Fruit fly (Drosophila melanogaster) whole organism, prepupa: ENCODE results near the gene CG31262.

ENCODE experiments used
- Blimp-1 ChIP-seq: fragments of 200-800 bp; sonication (Bioruptor generic); optimal IDR thresholded peaks from 3 replicates; lab custom pipeline; 2017; ENCODE audit warnings: missing biosample characterization, missing genetic modification characterization, mild to moderate bottlenecking, moderate library complexity, missing genetic modification reagents
- CG10631 ChIP-seq: fragments of 200-800 bp; sonication (Bioruptor generic); optimal IDR thresholded peaks from 2 replicates; lab custom pipeline; 2016; ENCODE audit warnings: missing biosample characterization, missing genetic modification characterization
- CG15336 ChIP-seq: fragments of 200-800 bp; sonication (Bioruptor generic); IDR thresholded peaks from 2 replicates; pipeline ENCODE4 v1.3.6; 2022; ENCODE audit warnings: missing biosample characterization, missing genetic modification characterization
- CG1621 ChIP-seq: fragments of 200-800 bp; sonication (Bioruptor generic); optimal IDR thresholded peaks from 3 replicates; lab custom pipeline; 2018; ENCODE audit warnings: missing biosample characterization, mild to moderate bottlenecking, missing genetic modification characterization
- CG16779 ChIP-seq: fragments of 200-800 bp; sonication (Bioruptor generic); optimal IDR thresholded peaks from 3 replicates; lab custom pipeline; 2017; ENCODE audit warnings: missing biosample characterization, mild to moderate bottlenecking, missing genetic modification characterization
- CG3032 ChIP-seq: fragments of 200-800 bp; optimal IDR thresholded peaks from 2 replicates; lab custom pipeline; 2019; ENCODE audit warnings: missing biosample characterization, mild to moderate bottlenecking, missing genetic modification characterization, moderate library complexity
- CG31627 ChIP-seq: fragments of 200-800 bp; sonication (Bioruptor generic); optimal IDR thresholded peaks from 3 replicates; lab custom pipeline; 2016; ENCODE audit warnings: missing biosample characterization, missing genetic modification characterization
- CG32006 ChIP-seq: fragments of 200-800 bp; sonication (Bioruptor generic); optimal IDR thresholded peaks from 3 replicates; lab custom pipeline; 2017; ENCODE audit warnings: missing biosample characterization, mild to moderate bottlenecking, missing genetic modification characterization
- CG34406 ChIP-seq: fragments of 200-800 bp; sonication (Bioruptor generic); optimal IDR thresholded peaks from 3 replicates; lab custom pipeline; 2016; ENCODE audit warnings: missing biosample characterization, missing genetic modification characterization
- CG3919 ChIP-seq: fragments of 200-800 bp; sonication (Bioruptor generic); optimal IDR thresholded peaks from 3 replicates; lab custom pipeline; 2016; ENCODE audit warnings: missing biosample characterization, missing genetic modification characterization
- CG4318 ChIP-seq: fragments of 200-800 bp; sonication (Bioruptor generic); optimal IDR thresholded peaks from 3 replicates; lab custom pipeline; 2017; ENCODE audit warnings: missing biosample characterization, mild to moderate bottlenecking, missing genetic modification characterization
- CG6163 ChIP-seq: fragments of 200-800 bp; sonication (Bioruptor generic); IDR thresholded peaks from 3 replicates; pipeline ENCODE4 v1.3.6; 2022; ENCODE audit warnings: missing biosample characterization, missing genetic modification characterization
- CG6276 ChIP-seq: fragments of 200-800 bp; sonication (Bioruptor generic); optimal IDR thresholded peaks from 2 replicates; lab custom pipeline; 2017; ENCODE audit warnings: missing biosample characterization, mild to moderate bottlenecking, missing genetic modification characterization
- CG6792 ChIP-seq: fragments of 200-800 bp; sonication (Bioruptor generic); optimal IDR thresholded peaks from 3 replicates; lab custom pipeline; 2016; ENCODE audit warnings: missing biosample characterization, missing genetic modification characterization
- CG6808 ChIP-seq: fragments of 200-800 bp; sonication (Bioruptor generic); optimal IDR thresholded peaks from 3 replicates; lab custom pipeline; 2017; ENCODE audit warnings: missing biosample characterization, missing genetic modification characterization, mild to moderate bottlenecking, moderate library complexity, missing genetic modification reagents
- CG6854 ChIP-seq: fragments of 200-800 bp; sonication (Bioruptor generic); optimal IDR thresholded peaks from 2 replicates; lab custom pipeline; 2017; ENCODE audit warnings: missing biosample characterization, mild to moderate bottlenecking, missing genetic modification characterization
- CG8119 ChIP-seq: fragments of 200-800 bp; sonication (Bioruptor generic); IDR thresholded peaks from 3 replicates; pipeline ENCODE4 v1.3.6; 2022; ENCODE audit warnings: missing biosample characterization, missing genetic modification characterization
- CG8632 ChIP-seq: fragments of 200-800 bp; sonication (Bioruptor generic); optimal IDR thresholded peaks from 3 replicates; lab custom pipeline; 2016; ENCODE audit warnings: missing biosample characterization, missing genetic modification characterization
- CG9139 ChIP-seq: fragments of 200-800 bp; sonication (Bioruptor generic); optimal IDR thresholded peaks from 3 replicates; lab custom pipeline; 2017; ENCODE audit warnings: missing biosample characterization, mild to moderate bottlenecking, missing genetic modification characterization
- Eip75B ChIP-seq: fragments of 200-800 bp; sonication (Bioruptor generic); optimal IDR thresholded peaks from 3 replicates; lab custom pipeline; 2016; ENCODE audit warnings: missing biosample characterization, missing genetic modification characterization
- Eip78C ChIP-seq: fragments of 200-800 bp; sonication (Bioruptor generic); peaks from one replicate; lab custom pipeline; 2016; ENCODE audit warnings: missing biosample characterization, missing genetic modification characterization
- Eip93F ChIP-seq: fragments of 200-800 bp; sonication (Bioruptor generic); optimal IDR thresholded peaks from 2 replicates; lab custom pipeline; 2016; ENCODE audit warnings: missing biosample characterization, mild to moderate bottlenecking, missing genetic modification characterization
- Ets21C ChIP-seq: fragments of 200-800 bp; sonication (Bioruptor generic); optimal IDR thresholded peaks from 3 replicates; lab custom pipeline; 2016; ENCODE audit warnings: missing biosample characterization, missing genetic modification characterization
- Ets96B ChIP-seq: fragments of 200-800 bp; optimal IDR thresholded peaks from 2 replicates; lab custom pipeline; 2019; ENCODE audit warnings: missing biosample characterization, mild to moderate bottlenecking, missing genetic modification characterization, moderate library complexity
- Gug ChIP-seq: fragments of 200-800 bp; sonication (Bioruptor generic); IDR thresholded peaks from 2 replicates; pipeline ENCODE4 v1.3.6; 2022; ENCODE audit warnings: missing biosample characterization, missing genetic modification characterization
- Hr39 ChIP-seq: fragments of 200-800 bp; sonication (Bioruptor generic); optimal IDR thresholded peaks from 2 replicates; lab custom pipeline; 2016; ENCODE audit warnings: missing biosample characterization, missing genetic modification characterization
- Hr4 ChIP-seq: fragments of 200-800 bp; sonication (Bioruptor generic); optimal IDR thresholded peaks from 3 replicates; lab custom pipeline; 2016; ENCODE audit warnings: missing biosample characterization, missing genetic modification characterization
- Met ChIP-seq: fragments of 200-800 bp; sonication (Bioruptor generic); optimal IDR thresholded peaks from 3 replicates; lab custom pipeline; 2016; ENCODE audit warnings: missing biosample characterization, missing genetic modification characterization
- OdsH ChIP-seq: fragments of 200-800 bp; sonication (Bioruptor generic); optimal IDR thresholded peaks from 3 replicates; lab custom pipeline; 2016; ENCODE audit warnings: missing biosample characterization, missing genetic modification characterization
- Smox ChIP-seq: fragments of 200-800 bp; sonication (Bioruptor generic); optimal IDR thresholded peaks from 3 replicates; lab custom pipeline; 2016; ENCODE audit warnings: missing biosample characterization, missing genetic modification characterization
- Sox102F ChIP-seq: fragments of 200-800 bp; sonication (Bioruptor generic); optimal IDR thresholded peaks from 2 replicates; lab custom pipeline; 2016; ENCODE audit warnings: missing biosample characterization, mild to moderate bottlenecking, missing genetic modification characterization
- Sox14 ChIP-seq: fragments of 200-800 bp; sonication (Bioruptor generic); optimal IDR thresholded peaks from 3 replicates; lab custom pipeline; 2016; ENCODE audit warnings: missing biosample characterization, missing genetic modification characterization
- Sox15 ChIP-seq: fragments of 200-800 bp; sonication (Bioruptor generic); optimal IDR thresholded peaks from 3 replicates; lab custom pipeline; 2016; ENCODE audit warnings: missing biosample characterization, missing genetic modification characterization
- achi ChIP-seq: fragments of 200-800 bp; sonication (Bioruptor generic); optimal IDR thresholded peaks from 3 replicates; lab custom pipeline; 2016; ENCODE audit warnings: missing biosample characterization, missing genetic modification characterization
- acj6 ChIP-seq: fragments of 200-800 bp; sonication (Bioruptor generic); optimal IDR thresholded peaks from 3 replicates; lab custom pipeline; 2016; ENCODE audit warnings: missing biosample characterization, missing genetic modification characterization
- cyc ChIP-seq: fragments of 200-800 bp; sonication (Bioruptor generic); optimal IDR thresholded peaks from 3 replicates; lab custom pipeline; 2016; ENCODE audit warnings: missing biosample characterization, missing genetic modification characterization
- eg ChIP-seq: fragments of 200-800 bp; sonication (Bioruptor generic); IDR thresholded peaks from 3 replicates; pipeline ENCODE4 v1.3.6; 2022; ENCODE audit warnings: missing biosample characterization, missing genetic modification characterization
- esn ChIP-seq: fragments of 200-800 bp; sonication (Bioruptor generic); optimal IDR thresholded peaks from 2 replicates; lab custom pipeline; 2016; ENCODE audit warnings: missing biosample characterization, mild to moderate bottlenecking, missing genetic modification characterization, moderate library complexity
- fd59A ChIP-seq: fragments of 200-800 bp; sonication (Bioruptor generic); optimal IDR thresholded peaks from 2 replicates; lab custom pipeline; 2017; ENCODE audit warnings: missing biosample characterization, mild to moderate bottlenecking, missing genetic modification characterization, missing genetic modification reagents
- lz ChIP-seq: fragments of 200-800 bp; sonication (Bioruptor generic); optimal IDR thresholded peaks from 3 replicates; lab custom pipeline; 2016; ENCODE audit warnings: missing biosample characterization, missing genetic modification characterization
- net ChIP-seq: fragments of 200-800 bp; sonication (Bioruptor generic); optimal IDR thresholded peaks from 3 replicates; lab custom pipeline; 2016; ENCODE audit warnings: missing biosample characterization, missing genetic modification characterization
- pdm3 ChIP-seq: fragments of 200-800 bp; sonication (Bioruptor generic); optimal IDR thresholded peaks from 3 replicates; lab custom pipeline; 2016; ENCODE audit warnings: missing biosample characterization, missing genetic modification characterization
- salr ChIP-seq, 2 experiments: fragments of 200-800 bp; sonication (Bioruptor generic); optimal IDR thresholded peaks; 3 replicates each; lab custom pipeline; 2016 to 2018; ENCODE audit warnings: missing biosample characterization in 2 of 2, missing genetic modification characterization in 2 of 2, mild to moderate bottlenecking in 1 of 2
- spab ChIP-seq: fragments of 200-800 bp; sonication (Bioruptor generic); optimal IDR thresholded peaks from 2 replicates; lab custom pipeline; 2017; ENCODE audit warnings: missing biosample characterization, mild to moderate bottlenecking, missing genetic modification characterization, missing genetic modification reagents
- ss ChIP-seq, 2 experiments: fragments of 200-800 bp; sonication (Bioruptor generic); optimal IDR thresholded peaks; 2 replicates in 1 of 2; 3 replicates in 1 of 2; lab custom pipeline; 2017 to 2018; ENCODE audit warnings: mild to moderate bottlenecking in 2 of 2, missing biosample characterization in 2 of 2, missing genetic modification characterization in 2 of 2, moderate library complexity in 1 of 2
- svp ChIP-seq: fragments of 200-800 bp; sonication (Bioruptor generic); peaks from one replicate; lab custom pipeline; 2016; ENCODE audit warnings: missing biosample characterization, missing genetic modification characterization
- topi ChIP-seq: fragments of 200-800 bp; sonication (Bioruptor generic); optimal IDR thresholded peaks from 3 replicates; lab custom pipeline; 2016; ENCODE audit warnings: missing biosample characterization, missing genetic modification characterization
- vri ChIP-seq: fragments of 200-800 bp; sonication (Bioruptor generic); optimal IDR thresholded peaks from 3 replicates; lab custom pipeline; 2016; ENCODE audit warnings: missing biosample characterization, mild to moderate bottlenecking, missing genetic modification characterization

Gene CG31262

DNA sequence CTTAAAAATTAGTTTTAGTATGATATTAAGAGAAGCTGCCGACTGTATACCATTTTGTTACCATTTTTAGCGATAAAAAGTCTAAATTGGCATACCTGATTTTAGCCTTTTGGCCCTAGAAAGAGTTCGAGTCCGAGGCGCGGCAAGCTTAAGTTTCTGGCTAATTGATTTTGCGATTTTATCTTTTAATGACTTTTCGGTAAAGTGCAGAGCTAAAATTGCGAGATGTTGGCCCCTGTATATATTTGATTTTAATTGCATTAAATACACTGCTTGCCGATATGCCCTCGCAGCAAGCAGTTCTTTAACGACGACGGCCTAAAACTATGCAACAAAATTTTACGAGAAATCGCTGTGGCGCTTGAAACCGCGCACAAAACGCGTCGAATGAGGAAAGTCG lies 8.7 kb upstream of the CG31262 start (continued):
- peak; percentile 2 for TF ChIP-seq CG6792 (GFP tag; lab: Kevin White, UChicago)
- TF ChIP-seq CG10631 = peak; percentile 18
- TF ChIP-seq CG6808 (GFP tag; lab: Kevin White, UChicago) = no peak
- no peak for TF ChIP-seq salr (GFP tag; optimal IDR thresholded peaks at IDR 0.05; lab: Kevin White, UChicago)
- peak; percentile 42; the same call in 1 of the 3 replicates for TF ChIP-seq eg (GFP tag; lab: Robert Waterston, UW)
- TF ChIP-seq CG6163 (GFP tag; lab: Robert Waterston, UW) = peak; percentile 61; the same call in 2 of the 3 replicates
- TF ChIP-seq cyc = peak; percentile 41
- TF ChIP-seq acj6 (GFP tag; lab: Kevin White, UChicago) = peak; percentile 58
- no peak for TF ChIP-seq ss (GFP tag; optimal IDR thresholded peaks at IDR 0.05; lab: Kevin White, UChicago)
- no peak for TF ChIP-seq Gug (GFP tag; lab: Robert Waterston, UW)
- no peak for TF ChIP-seq Ets96B (tag; lab: Kevin White, UChicago)
- TF ChIP-seq Sox15 (GFP tag; lab: Kevin White, UChicago) = peak; percentile 13
- TF ChIP-seq pdm3 (GFP tag; lab: Kevin White, UChicago) = peak; percentile 24
- peak; percentile 49 for TF ChIP-seq CG31627 (GFP tag; lab: Kevin White, UChicago)
- no peak for TF ChIP-seq esn
- TF ChIP-seq Eip93F (GFP tag; lab: Kevin White, UChicago) = no peak
- TF ChIP-seq lz (GFP tag; lab: Kevin White, UChicago) = peak; percentile 27
- TF ChIP-seq CG16779 = no peak

DNA sequence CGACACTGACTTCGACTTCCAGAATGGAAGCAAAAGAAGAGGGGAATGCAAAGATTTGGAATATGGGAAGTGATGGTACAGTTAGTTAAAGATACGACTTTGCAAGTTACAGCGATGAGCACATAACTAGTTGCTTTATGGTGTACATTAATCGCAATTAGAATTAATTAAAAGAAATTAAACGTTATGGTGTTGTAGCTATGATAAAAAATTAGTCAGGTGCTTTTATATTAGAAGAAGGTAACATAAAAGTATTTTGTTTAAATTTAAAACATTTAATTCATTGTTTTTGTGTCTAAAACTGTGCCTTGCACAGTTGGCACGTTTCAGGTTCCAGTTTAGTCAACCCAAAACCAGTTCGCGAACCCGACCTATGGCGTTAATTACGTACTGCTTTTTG lies 2.9 kb downstream of the CG31262 start:
- TF ChIP-seq CG10631 (peak; percentile 20), Ets96B (tag; lab: Kevin White, UChicago) (peak; percentile 28), acj6 (GFP tag; lab: Kevin White, UChicago) (peak; percentile 42), Smox (GFP tag; lab: Kevin White, UChicago) (peak; percentile 44), Hr39 (GFP tag; lab: Kevin White, UChicago) (peak; percentile 33), CG1621 (tag; lab: Kevin White, UChicago) (no peak), svp (GFP tag; lab: Kevin White, UChicago) (peak; percentile 71), net (GFP tag; lab: Kevin White, UChicago) (no peak), CG16779 (no peak), CG34406 (peak; percentile 49), Eip75B (GFP tag; lab: Kevin White, UChicago) (peak; percentile 6), Blimp-1 (GFP tag; lab: Kevin White, UChicago) (no peak), ss (GFP tag; optimal IDR thresholded peaks at IDR 0.05; lab: Kevin White, UChicago) (peak in 1 of 2 experiments; percentile 2), OdsH (GFP tag; lab: Kevin White, UChicago) (peak; percentile 52), achi (peak; percentile 56), salr (GFP tag; optimal IDR thresholded peaks at IDR 0.05; lab: Kevin White, UChicago) (no peak), Sox14 (GFP tag; lab: Kevin White, UChicago) (peak; percentile 40), CG3032 (no peak), vri (peak; percentile 37), CG31627 (GFP tag; lab: Kevin White, UChicago) (peak; percentile 52), CG6163 (GFP tag; lab: Robert Waterston, UW) (no peak), Met (GFP tag; lab: Kevin White, UChicago) (peak; percentile 60), CG6792 (GFP tag; lab: Kevin White, UChicago) (peak; percentile 45), CG15336 (GFP tag; lab: Robert Waterston, UW) (peak; percentile 51; the same call in 1 of the 2 replicates), Hr4 (GFP tag; lab: Kevin White, UChicago) (peak; percentile 38), CG8632 (peak; percentile 38), lz (GFP tag; lab: Kevin White, UChicago) (peak; percentile 44), Sox102F (GFP tag; lab: Kevin White, UChicago) (peak; percentile 51), Eip78C (peak; percentile 89), eg (GFP tag; lab: Robert Waterston, UW) (no peak), CG3919 (peak; percentile 44), esn (peak; percentile 57), cyc (peak; percentile 56), spab (GFP tag; lab: Kevin White, UChicago) (no peak), pdm3 (GFP tag; lab: Kevin White, UChicago) (peak; percentile 46), Ets21C (GFP tag; lab: Kevin White, UChicago) (peak; percentile 15), fd59A (GFP tag; lab: Kevin White, UChicago) (no peak), CG6276 (GFP tag; lab: Kevin White, UChicago) (no peak), CG8119 (GFP tag; lab: Robert Waterston, UW) (0 out of 3 replicates have a peak, but pooled peaks have one; percentile 22), topi (peak; percentile 60), CG9139 (GFP tag; lab: Kevin White, UChicago) (no peak), CG4318 (GFP tag; lab: Kevin White, UChicago) (no peak), CG32006 (peak; percentile 38), CG6854 (no peak)
